Worm (Caenorhabditis elegans): ENCODE results near the gene maa-1.

DNA sequence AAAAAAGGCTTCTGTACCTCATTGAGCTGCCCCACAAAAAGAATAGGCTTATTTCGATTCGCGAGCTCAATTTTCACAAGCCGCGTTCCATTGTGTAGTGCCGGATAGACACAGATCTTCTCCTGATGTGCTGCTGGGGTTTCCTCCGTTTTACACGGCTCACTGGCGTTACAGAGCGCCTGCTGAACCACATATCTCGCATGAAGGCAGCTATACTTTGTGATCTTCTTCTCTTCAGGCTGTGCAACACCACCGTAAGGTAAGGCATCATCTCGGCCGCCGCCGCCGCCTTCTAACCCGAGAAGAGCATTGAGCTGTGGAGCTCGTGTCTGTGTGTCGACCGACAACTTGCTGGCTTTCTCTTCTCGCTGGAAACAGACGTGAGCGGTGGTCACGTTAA is 31.2 kb upstream of the maa-1 start:
- TF ChIP-seq zag-1 (tag; optimal IDR thresholded peaks at IDR 0.05): no peak
- no peak for TF ChIP-seq lin-13 (GFP tag; optimal IDR thresholded peaks at IDR 0.05)
- TF ChIP-seq nhr-237 (tag; optimal IDR thresholded peaks at IDR 0.05): no peak
- TF ChIP-seq ceh-16 (tag; optimal IDR thresholded peaks at IDR 0.05): no peak
- no peak for TF ChIP-seq elt-1 (tag; optimal IDR thresholded peaks at IDR 0.05)
